Fruit fly (Drosophila melanogaster): ENCODE results near the gene CG8219.

CG8219 gene

dm6 chr3L:6192822-6193555 is 7.3 kb upstream of the CG8219 start, which contains the start of the genes Sf3b6 and Tnpo (continued):
- peak; percentile 48; the same call in 1 of the 2 replicates for TF ChIP-seq ro (GFP tag; IDR thresholded peaks at IDR 0.05)

DNA sequence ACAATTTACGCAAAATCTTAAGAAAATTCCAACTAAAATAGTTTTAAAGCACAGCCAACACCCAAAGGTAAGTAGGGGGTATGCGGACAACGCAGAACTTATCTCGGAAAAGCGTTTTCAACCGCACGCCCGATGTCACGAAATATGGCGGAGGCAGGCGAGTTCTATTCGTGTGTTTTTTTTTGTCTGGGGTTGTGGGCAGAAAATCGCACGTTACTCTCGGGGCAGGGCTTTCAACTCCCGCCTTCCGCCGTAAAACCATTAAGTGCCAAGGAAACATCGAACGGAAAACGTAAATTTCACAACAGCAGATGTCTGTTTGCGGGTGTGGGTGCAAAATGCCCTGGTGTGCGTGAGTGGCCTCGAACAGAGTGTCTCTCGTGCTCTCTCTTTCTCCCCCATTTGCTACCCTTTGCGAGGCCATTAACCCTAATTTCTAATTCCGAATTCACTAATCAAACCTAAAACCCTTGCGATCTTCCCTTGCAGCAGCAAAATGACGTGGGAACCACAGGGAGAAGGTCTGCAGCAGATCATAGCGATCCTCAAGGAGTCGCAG is 6.6 kb upstream of the CG8219 start:
- TF ChIP-seq maf-S (GFP tag; optimal IDR thresholded peaks at IDR 0.05): no peak
- TF ChIP-seq ttk (GFP tag; IDR thresholded peaks at IDR 0.05): peak; percentile 66
- TF ChIP-seq esg (GFP tag; conservative IDR thresholded peaks at IDR 0.05): no peak
- no peak for TF ChIP-seq CG11695 (GFP tag; IDR thresholded peaks at IDR 0.05)
- peak; percentile 24 for TF ChIP-seq YL-1 (GFP tag; optimal IDR thresholded peaks at IDR 0.05)
- peak; percentile 17; the same call in 1 of the 3 replicates for TF ChIP-seq CG34422 (GFP tag; IDR thresholded peaks at IDR 0.05)
- no peak for TF ChIP-seq sens-2 (GFP tag; IDR thresholded peaks at IDR 0.05)
- TF ChIP-seq CG3838 (GFP tag; optimal IDR thresholded peaks at IDR 0.05): no peak
- no peak for TF ChIP-seq Hr78 (GFP tag; optimal IDR thresholded peaks at IDR 0.05)
- TF ChIP-seq CG2116 (GFP tag; optimal IDR thresholded peaks at IDR 0.05): no peak
- TF ChIP-seq CG12659 (GFP tag; optimal IDR thresholded peaks at IDR 0.05): no peak
- TF ChIP-seq Mes4 (GFP tag; optimal IDR thresholded peaks at IDR 0.05): no peak
- peak; percentile 56 for TF ChIP-seq CG1832 (GFP tag; optimal IDR thresholded peaks at IDR 0.05)
- TF ChIP-seq ftz-f1 (GFP tag; optimal IDR thresholded peaks at IDR 0.05): peak; percentile 95
- no peak for TF ChIP-seq cad (GFP tag; optimal IDR thresholded peaks at IDR 0.05)
- no peak for TF ChIP-seq tll (GFP tag; optimal IDR thresholded peaks at IDR 0.05)
- no peak for TF ChIP-seq Bgb (GFP tag; IDR thresholded peaks at IDR 0.05; ENCODE audit: partially characterized antibody)
- no peak for TF ChIP-seq Nf-YB (GFP tag; optimal IDR thresholded peaks at IDR 0.05)
- TF ChIP-seq CG17912 (GFP tag; optimal IDR thresholded peaks at IDR 0.05): no peak
- TF ChIP-seq lab (GFP tag; optimal IDR thresholded peaks at IDR 0.05): no peak
- TF ChIP-seq Ets97D (GFP tag; optimal IDR thresholded peaks at IDR 0.05): no peak
- TF ChIP-seq en (GFP tag; optimal IDR thresholded peaks at IDR 0.05): no peak
- TF ChIP-seq Sin3A (optimal IDR thresholded peaks at IDR 0.05): peak; percentile 51
- TF ChIP-seq CG7839 (tag; optimal IDR thresholded peaks at IDR 0.05): no peak
- no peak for TF ChIP-seq BtbVII (GFP tag; optimal IDR thresholded peaks at IDR 0.05)
- no peak for TF ChIP-seq jigr1 (GFP tag; IDR thresholded peaks at IDR 0.05)
- no peak for TF ChIP-seq Ssrp (tag; optimal IDR thresholded peaks at IDR 0.05)
- TF ChIP-seq CG4820 (GFP tag; optimal IDR thresholded peaks at IDR 0.05): no peak
- no peak for TF ChIP-seq gro (GFP tag; optimal IDR thresholded peaks at IDR 0.05)
- TF ChIP-seq CG17829 (tag; optimal IDR thresholded peaks at IDR 0.05): no peak
- peak; percentile 73 for TF ChIP-seq MESR4 (GFP tag; optimal IDR thresholded peaks at IDR 0.05)
- TF ChIP-seq Xbp1 (GFP tag; optimal IDR thresholded peaks at IDR 0.05): no peak
- no peak for TF ChIP-seq gce (GFP tag; IDR thresholded peaks at IDR 0.05)
- no peak for TF ChIP-seq Hr39 (optimal IDR thresholded peaks at IDR 0.05)
- no peak for TF ChIP-seq E2f1 (GFP tag; IDR thresholded peaks at IDR 0.05)
- TF ChIP-seq CG30403 (GFP tag; optimal IDR thresholded peaks at IDR 0.05): no peak
- no peak for TF ChIP-seq CG4730 (GFP tag; IDR thresholded peaks at IDR 0.05)
- 0 out of 2 replicates have a peak, but pooled peaks have one; percentile 28 for TF ChIP-seq CG10321 (GFP tag; IDR thresholded peaks at IDR 0.05)
- peak; percentile 80 for TF ChIP-seq cg (GFP tag; optimal IDR thresholded peaks at IDR 0.05)
- no peak for TF ChIP-seq nmo (GFP tag; optimal IDR thresholded peaks at IDR 0.05)
- peak; percentile 70 for TF ChIP-seq phol (tag; optimal IDR thresholded peaks at IDR 0.05)
- TF ChIP-seq CG11504 (tag; optimal IDR thresholded peaks at IDR 0.05): no peak
- TF ChIP-seq CG9932 (GFP tag; IDR thresholded peaks at IDR 0.05): no peak
- TF ChIP-seq pan (optimal IDR thresholded peaks at IDR 0.05): no peak
- TF ChIP-seq pan (GFP tag; optimal IDR thresholded peaks at IDR 0.05 in 1 of 2, IDR thresholded peaks at IDR 0.05 in 1 of 2): no peak
- TF ChIP-seq CG6765 (GFP tag; optimal IDR thresholded peaks at IDR 0.05): no peak
- TF ChIP-seq ERR (GFP tag; optimal IDR thresholded peaks at IDR 0.05): no peak
